Worm (Caenorhabditis elegans): ENCODE data around the gene mltn-8.

mltn-8 gene

DNA sequence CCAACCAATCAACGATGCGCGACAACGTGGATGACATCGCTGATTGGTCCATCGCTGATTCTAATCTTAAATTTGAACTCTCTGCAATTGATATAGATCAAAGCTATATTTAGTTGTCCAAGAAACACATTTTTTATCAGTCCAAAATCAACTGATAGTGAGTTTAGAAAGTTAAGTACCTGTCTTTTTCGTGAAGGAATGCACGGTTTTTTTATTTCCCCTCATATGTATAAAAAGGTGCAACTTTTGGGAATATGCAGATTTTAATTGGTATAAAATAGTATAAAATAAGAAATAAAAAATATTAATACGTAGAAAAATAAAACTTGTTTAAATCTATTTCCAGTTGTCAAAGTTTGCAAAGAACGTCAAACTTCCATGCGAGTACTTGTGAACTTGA, 38.3 kb upstream of the mltn-8 start, which contains the start of gene Y39D8A.1:
Gene Y39D8A.1 (plus strand): TSS at position 301 of the 400 bp plus-strand sequence.
- TF ChIP-seq nhr-10 (tag; optimal IDR thresholded peaks at IDR 0.05) (no peak), daf-19 (GFP tag; conservative IDR thresholded peaks at IDR 0.05) (no peak), hlh-30 (tag; optimal IDR thresholded peaks at IDR 0.05; ENCODE audit: insufficient read depth) (no peak), daf-16 (GFP tag; optimal IDR thresholded peaks at IDR 0.05) (no peak), daf-16 (tag; optimal IDR thresholded peaks at IDR 0.05) (peak; percentile 30)

DNA sequence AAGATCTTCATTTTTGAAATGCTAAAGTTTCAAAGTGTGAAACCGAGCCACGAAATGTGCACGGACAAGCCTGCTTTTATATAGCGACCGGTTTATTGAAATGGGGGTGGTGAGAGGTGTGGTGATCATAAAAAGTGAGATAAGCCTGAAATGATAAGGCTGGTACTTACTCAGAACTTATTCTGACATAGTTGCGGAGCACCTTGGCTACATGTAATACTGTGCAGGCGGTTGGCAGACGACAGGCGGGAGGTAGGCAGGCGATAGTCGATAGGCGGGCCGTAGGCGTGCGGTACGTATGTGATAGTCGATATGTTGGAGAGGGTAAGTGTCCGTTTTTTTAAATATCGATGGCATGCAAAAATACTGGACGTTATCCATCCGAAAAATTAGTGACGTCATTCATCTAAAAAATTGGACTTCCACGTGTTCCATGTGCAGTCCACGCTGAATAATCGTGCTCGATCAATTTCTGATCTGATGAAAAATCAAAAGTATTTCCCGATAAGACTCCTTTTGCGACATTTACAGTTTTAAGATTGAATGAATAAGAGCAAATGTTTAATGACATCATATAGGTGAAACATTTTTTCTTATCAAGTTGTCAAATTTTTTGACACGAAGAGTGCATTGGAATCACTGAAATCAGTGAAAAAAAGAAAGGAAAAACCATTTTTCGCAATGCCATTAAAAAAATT, 37.7 kb upstream of the mltn-8 start, which contains the start of gene irg-8:
Gene irg-8 (minus strand): TSS at position 51 of the 698 bp plus-strand sequence.
- TF ChIP-seq nhr-6 (tag; optimal IDR thresholded peaks at IDR 0.05), result no peak
- no peak for TF ChIP-seq Y48G9A.11 (GFP tag; IDR thresholded peaks at IDR 0.05)
- no peak for TF ChIP-seq zag-1 (tag; optimal IDR thresholded peaks at IDR 0.05)
- TF ChIP-seq F37D6.2 (tag; optimal IDR thresholded peaks at IDR 0.05), result no peak
- no peak for TF ChIP-seq lin-29 (GFP tag; IDR thresholded peaks at IDR 0.05)
- no peak for TF ChIP-seq snpc-4 (tag; optimal IDR thresholded peaks at IDR 0.05)
- TF ChIP-seq nhr-28 (tag; optimal IDR thresholded peaks at IDR 0.05), result peak; percentile 33
- TF ChIP-seq ama-1 (optimal IDR thresholded peaks at IDR 0.05), result no peak
- no peak for TF ChIP-seq tag-97 (GFP tag; IDR thresholded peaks at IDR 0.05)
- TF ChIP-seq daf-16 (GFP tag; optimal IDR thresholded peaks at IDR 0.05), result no peak
- TF ChIP-seq daf-16 (tag; optimal IDR thresholded peaks at IDR 0.05), result peak; percentile 10
- TF ChIP-seq pqm-1 (tag; optimal IDR thresholded peaks at IDR 0.05), result peak; percentile 17
- TF ChIP-seq hif-1 (tag; optimal IDR thresholded peaks at IDR 0.05), result no peak
- TF ChIP-seq nhr-11 (tag; optimal IDR thresholded peaks at IDR 0.05), result no peak
- no peak for TF ChIP-seq ctbp-1 (GFP tag; IDR thresholded peaks at IDR 0.05)
- no peak for TF ChIP-seq T20F7.1 (GFP tag; optimal IDR thresholded peaks at IDR 0.05)
- TF ChIP-seq mdl-1 (tag; optimal IDR thresholded peaks at IDR 0.05), result no peak
- no peak for TF ChIP-seq mes-2 (tag; optimal IDR thresholded peaks at IDR 0.05; ENCODE audit: poor library complexity, severe bottlenecking)
- no peak for TF ChIP-seq ceh-44 (GFP tag; IDR thresholded peaks at IDR 0.05)
- no peak for TF ChIP-seq zfp-3 (GFP tag; conservative IDR thresholded peaks at IDR 0.05)
- no peak for TF ChIP-seq sdz-12 (GFP tag; optimal IDR thresholded peaks at IDR 0.05)
- TF ChIP-seq dmd-6 (GFP tag; IDR thresholded peaks at IDR 0.05), result peak; percentile 90
- TF ChIP-seq unc-62 (GFP tag; optimal IDR thresholded peaks at IDR 0.05 in 1 of 2), result peak in 1 of 2 experiments; percentile 78
- no peak for TF ChIP-seq unc-62 (tag; optimal IDR thresholded peaks at IDR 0.05)
- TF ChIP-seq skn-1 (tag; optimal IDR thresholded peaks at IDR 0.05), result no peak
- no peak for TF ChIP-seq zfp-2 (tag; optimal IDR thresholded peaks at IDR 0.05)
- TF ChIP-seq lir-3 (tag; optimal IDR thresholded peaks at IDR 0.05), result no peak
- TF ChIP-seq R02D3.7 (tag; optimal IDR thresholded peaks at IDR 0.05), result no peak
- peak; percentile 46 for TF ChIP-seq hlh-11 (tag; optimal IDR thresholded peaks at IDR 0.05)
- TF ChIP-seq mdt-29 (GFP tag; IDR thresholded peaks at IDR 0.05), result no peak
- TF ChIP-seq mxl-2 (GFP tag; conservative IDR thresholded peaks at IDR 0.05), result 0 out of 2 replicates have a peak, but pooled peaks have one; percentile 51
- TF ChIP-seq lin-15B (tag; optimal IDR thresholded peaks at IDR 0.05), result no peak
- no peak for TF ChIP-seq gei-8 (GFP tag; optimal IDR thresholded peaks at IDR 0.05)
- no peak for TF ChIP-seq hlh-30 (tag; optimal IDR thresholded peaks at IDR 0.05; ENCODE audit: insufficient read depth)
- TF ChIP-seq nhr-111 (GFP tag; optimal IDR thresholded peaks at IDR 0.05), result no peak
- TF ChIP-seq zip-2 (tag; optimal IDR thresholded peaks at IDR 0.05), result no peak
- TF ChIP-seq F26F4.8 (GFP tag; conservative IDR thresholded peaks at IDR 0.05), result no peak
- no peak for TF ChIP-seq snpc-1.2 (GFP tag; IDR thresholded peaks at IDR 0.05)
- TF ChIP-seq spr-3 (GFP tag; optimal IDR thresholded peaks at IDR 0.05), result no peak
- TF ChIP-seq ZK337.2 (GFP tag; IDR thresholded peaks at IDR 0.05), result no peak
- TF ChIP-seq dpl-1 (GFP tag; optimal IDR thresholded peaks at IDR 0.05), result no peak
- peak; percentile 38 for TF ChIP-seq nhr-48 (tag; optimal IDR thresholded peaks at IDR 0.05)
- TF ChIP-seq hmg-1.1 (GFP tag; IDR thresholded peaks at IDR 0.05), result no peak
